Worm (Caenorhabditis elegans): ENCODE results near the gene cdc-25.3.

- TF ChIP-seq ceh-82 (tag; optimal IDR thresholded peaks at IDR 0.05), result no peak
- no peak for TF ChIP-seq nhr-11 (tag; optimal IDR thresholded peaks at IDR 0.05)
- no peak for TF ChIP-seq nhr-43 (tag; optimal IDR thresholded peaks at IDR 0.05; ENCODE audit: poor library complexity, severe bottlenecking)
- TF ChIP-seq ama-1 (optimal IDR thresholded peaks at IDR 0.05), result no peak
- TF ChIP-seq nhr-76 (tag; optimal IDR thresholded peaks at IDR 0.05), result no peak
These were observed 24.3 kb downstream of the cdc-25.3 start, which contains the start of gene ZK637.4 for ce11 chrIII:8893464-8893863.

Data from whole organism, L3 larva.